Worm (Caenorhabditis elegans) whole organism, L3 larva: Measurements from ENCODE around the gene glr-7.

Source experiments
- aly-2 ChIP-seq: fragments of 150-350 bp; optimal IDR thresholded peaks from 2 replicates; lab custom pipeline; 2014; ENCODE audit warnings: missing biosample characterization, missing genetic modification characterization
- ama-1 ChIP-seq: fragments of 150-350 bp; optimal IDR thresholded peaks from 2 replicates; lab custom pipeline; 2018
- ceh-28 ChIP-seq: fragments of 150-350 bp; optimal IDR thresholded peaks from 2 replicates; lab custom pipeline; 2014; ENCODE audit warnings: missing biosample characterization, missing genetic modification reagents, missing genetic modification characterization
- ceh-82 ChIP-seq: fragments of 150-350 bp; optimal IDR thresholded peaks from 2 replicates; lab custom pipeline; 2014; ENCODE audit warnings: missing biosample characterization, missing genetic modification characterization
- daf-12 ChIP-seq: fragments of 150-350 bp; optimal IDR thresholded peaks from 2 replicates; lab custom pipeline; 2014; ENCODE audit warnings: missing biosample characterization, missing genetic modification reagents, missing genetic modification characterization
- elt-3 ChIP-seq, 3 experiments: fragments of 150-350 bp in 1 of 3; sonication (generic microtip) in 2 of 3; optimal IDR thresholded peaks; 2 replicates in 2 of 3; 4 replicates in 1 of 3; lab custom pipeline; 2014 to 2017; ENCODE audit warnings: missing biosample characterization in 3 of 3, missing genetic modification characterization in 3 of 3
- mdl-1 ChIP-seq: fragments of 150-350 bp; optimal IDR thresholded peaks from 2 replicates; lab custom pipeline; 2014; ENCODE audit warnings: missing biosample characterization, missing genetic modification characterization
- nhr-12 ChIP-seq: fragments of 150-350 bp; optimal IDR thresholded peaks from 2 replicates; lab custom pipeline; 2014; ENCODE audit warnings: missing biosample characterization, missing genetic modification characterization
- nhr-25 ChIP-seq: sonication (generic microtip); optimal IDR thresholded peaks from 2 replicates; lab custom pipeline; 2017; ENCODE audit warnings: missing biosample characterization, missing genetic modification characterization
- nhr-76 ChIP-seq: fragments of 150-350 bp; sonication (generic microtip); optimal IDR thresholded peaks from 5 replicates; lab custom pipeline; 2014; ENCODE audit warnings: missing biosample characterization, missing genetic modification characterization
- pqm-1 ChIP-seq: fragments of 150-350 bp; optimal IDR thresholded peaks from 2 replicates; lab custom pipeline; 2017; ENCODE audit warnings: missing biosample characterization, missing genetic modification characterization, inconsistent platforms
- unc-62 ChIP-seq: fragments of 150-350 bp; sonication (generic microtip); optimal IDR thresholded peaks from 4 replicates; lab custom pipeline; 2014; ENCODE audit warnings: missing biosample characterization, missing genetic modification reagents, missing genetic modification characterization

DNA sequence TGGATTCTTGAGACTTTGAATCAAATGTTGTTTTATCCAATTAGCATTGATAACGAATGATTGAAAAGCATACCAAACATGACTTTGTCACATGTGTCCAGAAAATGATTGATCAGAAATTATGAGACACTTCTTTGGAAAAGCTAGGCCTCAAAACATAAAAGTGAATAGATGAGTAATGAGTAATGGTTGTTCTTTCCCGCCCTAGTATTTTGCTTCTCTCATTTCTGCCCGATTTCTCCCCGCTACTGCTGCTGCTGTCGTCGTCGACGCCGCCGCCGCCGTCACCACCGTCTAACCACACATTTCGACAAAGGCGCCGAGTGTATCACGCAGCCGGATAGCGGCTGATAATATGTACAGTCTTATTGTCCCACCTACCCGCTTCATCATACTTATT lies 34.2 kb downstream of the glr-7 start, which contains the start of gene F47G3.1:
- TF ChIP-seq ceh-28 (tag; lab: Kevin White, UChicago) (no peak), pqm-1 (tag; lab: Kevin White, UChicago) (no peak), nhr-12 (tag; lab: Kevin White, UChicago) (no peak), unc-62 (GFP tag; lab: Kevin White, UChicago) (no peak), nhr-76 (no peak), daf-12 (tag; lab: Kevin White, UChicago) (no peak), mdl-1 (tag; lab: Kevin White, UChicago) (no peak), elt-3 (tag; optimal IDR thresholded peaks at IDR 0.05; lab: Kevin White, UChicago) (no peak), ceh-82 (no peak), ama-1 (no peak), nhr-25 (tag; lab: Kevin White, UChicago) (no peak), aly-2 (tag; lab: Kevin White, UChicago) (no peak)
